Worm (Caenorhabditis elegans) whole organism, L4 larva: ENCODE measurements around the gene E02A10.4.

Experiments used
- F44E2.7 ChIP-seq: fragments of 200-800 bp; sonication (Bioruptor generic); IDR thresholded peaks from 2 replicates; pipeline ENCODE4 v2.1.2; 2022; ENCODE audit warnings: missing genetic modification characterization, missing compliant biosample characterization
- F49E8.2 ChIP-seq: sonication (generic microtip); optimal IDR thresholded peaks from 2 replicates; lab custom pipeline; 2016; ENCODE audit warnings: missing compliant biosample characterization, mild to moderate bottlenecking, missing genetic modification characterization, borderline replicate concordance
- R02D3.7 ChIP-seq: fragments of 150-350 bp; sonication (generic microtip); optimal IDR thresholded peaks from 3 replicates; lab custom pipeline; 2014; ENCODE audit warnings: missing biosample characterization, missing genetic modification characterization
- Y105C5A.15 ChIP-seq: fragments of 200-800 bp; sonication (Bioruptor generic); IDR thresholded peaks from 2 replicates; pipeline ENCODE4 v1.3.6; 2022; ENCODE audit warnings: missing genetic modification characterization, missing compliant biosample characterization
- Y48G9A.11 ChIP-seq: fragments of 200-800 bp; sonication (Bioruptor generic); IDR thresholded peaks from 2 replicates; pipeline ENCODE4 v1.3.6; 2022; ENCODE audit warnings: missing genetic modification reagents, missing genetic modification characterization, missing compliant biosample characterization
- Y75B8A.6 ChIP-seq: fragments of 200-800 bp; sonication (Bioruptor generic); IDR thresholded peaks from 2 replicates; pipeline ENCODE4 v1.3.6; 2022; ENCODE audit warnings: missing genetic modification reagents, missing genetic modification characterization, missing compliant biosample characterization
- ZK546.5 ChIP-seq, 2 experiments: sonication (generic microtip); optimal IDR thresholded peaks; 2 replicates each; lab custom pipeline; 2017; ENCODE audit warnings: missing biosample characterization in 2 of 2, missing genetic modification characterization in 2 of 2
- aha-1 ChIP-seq: fragments of 150-350 bp; peaks from one replicate; lab custom pipeline; 2014; ENCODE audit warnings: missing biosample characterization, missing genetic modification characterization
- ceh-20 ChIP-seq: fragments of 200-800 bp; sonication (Bioruptor generic); IDR thresholded peaks from 2 replicates; pipeline ENCODE4 v1.3.6; 2022; ENCODE audit warnings: missing genetic modification reagents, missing genetic modification characterization, missing compliant biosample characterization
- ceh-28 ChIP-seq: fragments of 150-350 bp; optimal IDR thresholded peaks from 2 replicates; lab custom pipeline; 2014; ENCODE audit warnings: missing biosample characterization, missing genetic modification reagents, missing genetic modification characterization
- ceh-32 ChIP-seq: sonication (generic microtip); optimal IDR thresholded peaks from 2 replicates; lab custom pipeline; 2016; ENCODE audit warnings: mild to moderate bottlenecking, missing genetic modification characterization, missing compliant biosample characterization; ENCODE audit not compliant: poor library complexity
- ctbp-1 ChIP-seq: fragments of 200-800 bp; sonication (Bioruptor generic); IDR thresholded peaks from 2 replicates; pipeline ENCODE4 v1.3.6; 2022; ENCODE audit warnings: missing genetic modification reagents, missing genetic modification characterization, missing compliant biosample characterization
- daf-12 ChIP-seq: fragments of 150-350 bp; optimal IDR thresholded peaks from 2 replicates; lab custom pipeline; 2014; ENCODE audit warnings: missing biosample characterization, missing genetic modification reagents, missing genetic modification characterization
- daf-16 ChIP-seq, 3 experiments: sonication (generic microtip); optimal IDR thresholded peaks; 2 replicates each; lab custom pipeline; 2016 to 2017; ENCODE audit warnings: missing genetic modification characterization in 3 of 3, missing genetic modification reagents in 3 of 3, mild to moderate bottlenecking in 2 of 3, missing compliant biosample characterization in 2 of 3, missing biosample characterization in 1 of 3, moderate library complexity in 1 of 3
- daf-19 ChIP-seq: fragments of 200-800 bp; sonication (Bioruptor generic); conservative IDR thresholded peaks from 2 replicates; pipeline ENCODE4 v1.3.6; 2022; ENCODE audit warnings: missing genetic modification characterization, missing compliant biosample characterization
- dmd-6 ChIP-seq: fragments of 200-800 bp; sonication (Bioruptor generic); IDR thresholded peaks from 2 replicates; pipeline ENCODE4 v1.3.6; 2022; ENCODE audit warnings: missing genetic modification reagents, missing genetic modification characterization, missing compliant biosample characterization
- dmd-8 ChIP-seq: fragments of 200-800 bp; sonication (Bioruptor generic); IDR thresholded peaks from 2 replicates; pipeline ENCODE4 v1.3.6; 2022; ENCODE audit warnings: missing genetic modification characterization, missing compliant biosample characterization
- egl-27 ChIP-seq: sonication (generic microtip); optimal IDR thresholded peaks from 3 replicates; lab custom pipeline; 2017; ENCODE audit warnings: missing biosample characterization, missing genetic modification reagents, missing genetic modification characterization
- fkh-10 ChIP-seq: fragments of 150-350 bp; optimal IDR thresholded peaks from 2 replicates; lab custom pipeline; 2014; ENCODE audit warnings: missing biosample characterization, missing genetic modification reagents, missing genetic modification characterization
- hif-1 ChIP-seq, 2 experiments: sonication (generic microtip); optimal IDR thresholded peaks; 2 replicates each; lab custom pipeline; 2016 to 2017; ENCODE audit warnings: missing compliant biosample characterization in 2 of 2, missing genetic modification characterization in 2 of 2, missing genetic modification reagents in 2 of 2, missing genotype in 2 of 2, mild to moderate bottlenecking in 1 of 2
- hlh-11 ChIP-seq: fragments of 200-800 bp; sonication (Bioruptor generic); optimal IDR thresholded peaks from 2 replicates; lab custom pipeline; 2018; ENCODE audit warnings: mild to moderate bottlenecking, missing genetic modification characterization, missing compliant biosample characterization
- lim-7 ChIP-seq: fragments of 200-800 bp; sonication (Bioruptor generic); IDR thresholded peaks from 2 replicates; pipeline ENCODE4 v1.3.6; 2022; ENCODE audit warnings: missing genetic modification characterization, missing compliant biosample characterization
- lin-1 ChIP-seq: fragments of 200-800 bp; sonication (Bioruptor generic); IDR thresholded peaks from 2 replicates; pipeline ENCODE4 v1.3.6; 2022; ENCODE audit warnings: missing genetic modification reagents, missing genetic modification characterization, missing compliant biosample characterization
- lin-15B ChIP-seq: fragments of 150-350 bp; sonication (generic microtip); optimal IDR thresholded peaks from 3 replicates; lab custom pipeline; 2014; ENCODE audit warnings: missing biosample characterization, missing genetic modification characterization
- lin-38 ChIP-seq: fragments of 200-800 bp; sonication (Bioruptor generic); IDR thresholded peaks from 2 replicates; pipeline ENCODE4 v1.3.6; 2022; ENCODE audit warnings: missing genetic modification reagents, missing genetic modification characterization, missing compliant biosample characterization
- lin-39 ChIP-seq: fragments of 150-350 bp; optimal IDR thresholded peaks from 2 replicates; lab custom pipeline; 2014; ENCODE audit warnings: missing biosample characterization, missing genetic modification reagents, missing genetic modification characterization
- lir-3 ChIP-seq: sonication (generic microtip); optimal IDR thresholded peaks from 2 replicates; lab custom pipeline; 2016; ENCODE audit warnings: mild to moderate bottlenecking, missing genetic modification characterization, missing compliant biosample characterization
- lsy-2 ChIP-seq, 2 experiments: fragments of 150-350 bp in 1 of 2; sonication (generic microtip) in 1 of 2; optimal IDR thresholded peaks; 2 replicates each; lab custom pipeline; 2014 to 2017; ENCODE audit warnings: missing biosample characterization in 2 of 2, missing genetic modification characterization in 2 of 2
- mdl-1 ChIP-seq, 2 experiments: fragments of 150-350 bp in 1 of 2; sonication (generic microtip) in 1 of 2; optimal IDR thresholded peaks; 2 replicates each; lab custom pipeline; 2014 to 2017; ENCODE audit warnings: missing biosample characterization in 2 of 2, missing genetic modification characterization in 2 of 2
- mxl-2 ChIP-seq: fragments of 200-800 bp; sonication (Bioruptor generic); conservative IDR thresholded peaks from 2 replicates; pipeline ENCODE4 v1.3.6; 2022; ENCODE audit warnings: missing genetic modification reagents, missing genetic modification characterization, missing compliant biosample characterization
- mxl-3 ChIP-seq: fragments of 200-800 bp; sonication (Bioruptor generic); optimal IDR thresholded peaks from 2 replicates; lab custom pipeline; 2018; ENCODE audit warnings: mild to moderate bottlenecking, missing genetic modification characterization, missing compliant biosample characterization
- nhr-11 ChIP-seq: fragments of 150-350 bp; optimal IDR thresholded peaks from 2 replicates; lab custom pipeline; 2014; ENCODE audit warnings: missing biosample characterization, missing genetic modification characterization
- nhr-237 ChIP-seq: sonication (generic microtip); optimal IDR thresholded peaks from 2 replicates; lab custom pipeline; 2017; ENCODE audit warnings: missing biosample characterization, missing genetic modification characterization
- php-3 ChIP-seq: fragments of 200-800 bp; sonication (Bioruptor generic); IDR thresholded peaks from 2 replicates; pipeline ENCODE4 v1.3.6; 2022; ENCODE audit warnings: missing genetic modification reagents, missing genetic modification characterization, missing compliant biosample characterization
- sdz-12 ChIP-seq: fragments of 200-800 bp; sonication (Bioruptor generic); optimal IDR thresholded peaks from 2 replicates; lab custom pipeline; 2018; ENCODE audit warnings: mild to moderate bottlenecking, missing genetic modification characterization, missing compliant biosample characterization
- set-16 ChIP-seq: fragments of 200-800 bp; sonication (Bioruptor generic); IDR thresholded peaks from 2 replicates; pipeline ENCODE4 v1.3.6; 2022; ENCODE audit warnings: missing genetic modification reagents, missing genetic modification characterization, missing compliant biosample characterization
- spr-1 ChIP-seq: sonication (generic microtip); optimal IDR thresholded peaks from 2 replicates; lab custom pipeline; 2016; ENCODE audit warnings: mild to moderate bottlenecking, missing genetic modification characterization, missing compliant biosample characterization
- zfp-3 ChIP-seq: fragments of 200-800 bp; sonication (Bioruptor generic); conservative IDR thresholded peaks from 2 replicates; pipeline ENCODE4 v1.3.6; 2022; ENCODE audit warnings: missing genetic modification reagents, missing genetic modification characterization, missing compliant biosample characterization
- ztf-11 ChIP-seq: fragments of 150-350 bp; optimal IDR thresholded peaks from 2 replicates; lab custom pipeline; 2014; ENCODE audit warnings: missing biosample characterization, missing genetic modification characterization
- ztf-7 ChIP-seq: fragments of 150-350 bp; optimal IDR thresholded peaks from 2 replicates; lab custom pipeline; 2014; ENCODE audit warnings: missing biosample characterization, missing genetic modification characterization

E02A10.4 gene

ce11 chrV:12596795-12597194, 29.0 kb upstream of the E02A10.4 start (continued):
- TF ChIP-seq lin-1 (peak; percentile 66; the same call in 1 of the 2 replicates), ceh-28 (tag; lab: Kevin White, UChicago) (no peak), ctbp-1 (0 out of 2 replicates have a peak, but pooled peaks have one; percentile 46), daf-19 (no peak), ztf-11 (tag; lab: Kevin White, UChicago) (no peak), spr-1 (tag; lab: Kevin White, UChicago) (peak; percentile 61), lir-3 (tag; lab: Kevin White, UChicago) (peak; percentile 13), lin-38 (GFP tag; lab: Robert Waterston, UW) (peak; percentile 65), lim-7 (GFP tag; lab: Robert Waterston, UW) (peak; percentile 84), ZK546.5 (tag; optimal IDR thresholded peaks at IDR 0.05; lab: Kevin White, UChicago) (no peak), sdz-12 (no peak), ceh-32 (tag; lab: Kevin White, UChicago) (no peak), hif-1 (tag; optimal IDR thresholded peaks at IDR 0.05; lab: Kevin White, UChicago) (no peak), fkh-10 (no peak), egl-27 (tag; lab: Kevin White, UChicago) (no peak)

- TF ChIP-seq nhr-11 (tag; lab: Kevin White, UChicago) (no peak), daf-16 (GFP tag; optimal IDR thresholded peaks at IDR 0.05; lab: Kevin White, UChicago) (no peak), daf-16 (tag; optimal IDR thresholded peaks at IDR 0.05; lab: Kevin White, UChicago) (no peak), mxl-3 (GFP tag; lab: Kevin White, UChicago) (no peak), ztf-11 (tag; lab: Kevin White, UChicago) (no peak), ceh-32 (tag; lab: Kevin White, UChicago) (no peak), R02D3.7 (tag; lab: Kevin White, UChicago) (no peak), daf-12 (tag; lab: Kevin White, UChicago) (no peak), set-16 (GFP tag; lab: Robert Waterston, UW) (no peak), sdz-12 (no peak), hlh-11 (tag; lab: Kevin White, UChicago) (no peak), ztf-7 (no peak), dmd-6 (no peak), Y75B8A.6 (GFP tag; lab: Robert Waterston, UW) (no peak), php-3 (GFP tag; lab: Robert Waterston, UW) (no peak), mxl-2 (GFP tag; lab: Robert Waterston, UW) (no peak), F44E2.7 (no peak), Y48G9A.11 (GFP tag; lab: Robert Waterston, UW) (no peak), Y105C5A.15 (GFP tag; lab: Robert Waterston, UW) (no peak), lin-15B (tag; lab: Kevin White, UChicago) (no peak), F49E8.2 (tag; lab: Kevin White, UChicago) (no peak)
These were observed 28.4 kb upstream of the E02A10.4 start, which contains the start of gene mma-1 for ce11 chrV:12596196-12596595. Gene mma-1 (minus strand): TSS chrV:12596296.

ce11 chrV:12592379-12592778, 24.6 kb upstream of the E02A10.4 start, which contains the start of gene C14C10.2:
Gene C14C10.2 (minus strand): TSS chrV:12592479.
- TF ChIP-seq dmd-8 (GFP tag; lab: Robert Waterston, UW): no peak
- no peak for TF ChIP-seq lsy-2 (tag; optimal IDR thresholded peaks at IDR 0.05; lab: Kevin White, UChicago)
- TF ChIP-seq aha-1 (tag; lab: Kevin White, UChicago): no peak
- no peak for TF ChIP-seq mdl-1 (tag; optimal IDR thresholded peaks at IDR 0.05; lab: Kevin White, UChicago)
- TF ChIP-seq R02D3.7 (tag; lab: Kevin White, UChicago): no peak
- no peak for TF ChIP-seq fkh-10
- TF ChIP-seq ceh-20 (GFP tag; lab: Robert Waterston, UW): no peak
- TF ChIP-seq nhr-237 (tag; lab: Kevin White, UChicago): no peak
- TF ChIP-seq hif-1 (tag; optimal IDR thresholded peaks at IDR 0.05; lab: Kevin White, UChicago): no peak
- TF ChIP-seq zfp-3 (GFP tag; lab: Robert Waterston, UW): no peak
- TF ChIP-seq lin-39 (tag; lab: Kevin White, UChicago): no peak
